Fruit fly (Drosophila melanogaster): ENCODE data around the gene CG14778.

Gene CG14778

dm6 chrX:1472222-1472621, 4.9 kb downstream of the CG14778 start, which contains the start of gene CG14780:
TSS of gene CG14780 (plus strand) at chrX:1472522.
- TF ChIP-seq Dll (optimal IDR thresholded peaks at IDR 0.05) (no peak), pan (optimal IDR thresholded peaks at IDR 0.05) (no peak), CG8478 (optimal IDR thresholded peaks at IDR 0.05) (no peak), usp (GFP tag; optimal IDR thresholded peaks at IDR 0.05) (no peak), EcR (GFP tag; optimal IDR thresholded peaks at IDR 0.05) (no peak), psq (optimal IDR thresholded peaks at IDR 0.05) (no peak)

- TF ChIP-seq EcR (GFP tag; optimal IDR thresholded peaks at IDR 0.05), result no peak
- no peak for TF ChIP-seq pan (optimal IDR thresholded peaks at IDR 0.05)
- TF ChIP-seq CG8478 (optimal IDR thresholded peaks at IDR 0.05), result no peak
- TF ChIP-seq usp (GFP tag; optimal IDR thresholded peaks at IDR 0.05), result no peak
- no peak for TF ChIP-seq Dll (optimal IDR thresholded peaks at IDR 0.05)
- no peak for TF ChIP-seq psq (optimal IDR thresholded peaks at IDR 0.05)
Measured at dm6 chrX:1476436-1476835, 9.1 kb downstream of the CG14778 start.

DNA sequence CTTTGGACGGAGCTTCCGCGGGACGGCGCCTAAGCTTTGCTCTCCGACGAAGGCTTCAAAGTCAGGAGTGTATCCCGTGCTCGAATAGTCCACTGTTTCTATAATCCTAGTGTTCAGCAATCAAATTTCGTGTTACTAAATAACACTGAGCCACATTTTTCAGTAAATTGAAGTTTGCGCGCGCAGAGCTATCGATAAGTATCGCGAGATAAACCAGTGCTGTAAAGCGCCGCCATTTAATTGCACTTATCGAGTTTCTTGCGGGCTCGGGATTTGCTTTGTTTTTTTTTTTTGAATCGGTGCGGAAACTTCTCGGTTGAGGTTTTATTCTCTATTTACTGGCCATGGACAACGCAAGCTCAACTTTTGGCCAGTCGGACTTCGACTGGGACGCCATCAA, 9.6 kb downstream of the CG14778 start, which contains the start of the genes Rab27 and mei-38:
Gene Rab27, minus strand, starts transcription at position 127 of the 400 bp plus-strand sequence.
Gene mei-38, plus strand, starts transcription at position 216 of the 400 bp plus-strand sequence.
- TF ChIP-seq Dll (optimal IDR thresholded peaks at IDR 0.05), result no peak

- TF ChIP-seq usp (GFP tag; optimal IDR thresholded peaks at IDR 0.05) (no peak), EcR (GFP tag; optimal IDR thresholded peaks at IDR 0.05) (no peak), Dll (optimal IDR thresholded peaks at IDR 0.05) (no peak), pan (optimal IDR thresholded peaks at IDR 0.05) (no peak), psq (optimal IDR thresholded peaks at IDR 0.05) (no peak), CG8478 (optimal IDR thresholded peaks at IDR 0.05) (no peak)
Measured at dm6 chrX:1478276-1479122, 11.2 kb downstream of the CG14778 start, which contains the start of gene rush. TSS of gene rush (plus strand) at chrX:1478552.

DNA sequence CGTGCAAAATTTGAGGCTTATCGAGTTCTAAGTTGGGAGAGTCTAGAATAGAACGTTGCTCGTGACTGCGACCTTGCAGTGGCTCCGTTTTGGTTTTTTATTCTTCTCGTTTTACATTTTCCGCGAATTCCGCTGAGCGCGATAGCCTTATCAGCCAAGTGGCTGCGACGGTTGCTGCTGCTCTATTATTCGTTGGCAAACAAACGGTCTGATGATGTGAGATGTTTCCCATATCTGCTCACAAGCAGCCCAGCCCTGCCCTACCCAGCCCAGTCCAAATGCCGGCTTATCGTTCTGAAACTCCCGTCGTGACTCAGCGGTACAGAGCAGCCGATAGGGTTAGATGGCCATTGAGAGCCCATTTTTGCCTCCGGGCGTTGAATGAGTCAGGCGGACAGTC, 13.1 kb downstream of the CG14778 start:
- TF ChIP-seq Dll (optimal IDR thresholded peaks at IDR 0.05), result no peak
- no peak for TF ChIP-seq CG8478 (optimal IDR thresholded peaks at IDR 0.05)
- no peak for TF ChIP-seq psq (optimal IDR thresholded peaks at IDR 0.05)
- no peak for TF ChIP-seq pan (optimal IDR thresholded peaks at IDR 0.05)
- no peak for TF ChIP-seq usp (GFP tag; optimal IDR thresholded peaks at IDR 0.05)
- no peak for TF ChIP-seq EcR (GFP tag; optimal IDR thresholded peaks at IDR 0.05)

DNA sequence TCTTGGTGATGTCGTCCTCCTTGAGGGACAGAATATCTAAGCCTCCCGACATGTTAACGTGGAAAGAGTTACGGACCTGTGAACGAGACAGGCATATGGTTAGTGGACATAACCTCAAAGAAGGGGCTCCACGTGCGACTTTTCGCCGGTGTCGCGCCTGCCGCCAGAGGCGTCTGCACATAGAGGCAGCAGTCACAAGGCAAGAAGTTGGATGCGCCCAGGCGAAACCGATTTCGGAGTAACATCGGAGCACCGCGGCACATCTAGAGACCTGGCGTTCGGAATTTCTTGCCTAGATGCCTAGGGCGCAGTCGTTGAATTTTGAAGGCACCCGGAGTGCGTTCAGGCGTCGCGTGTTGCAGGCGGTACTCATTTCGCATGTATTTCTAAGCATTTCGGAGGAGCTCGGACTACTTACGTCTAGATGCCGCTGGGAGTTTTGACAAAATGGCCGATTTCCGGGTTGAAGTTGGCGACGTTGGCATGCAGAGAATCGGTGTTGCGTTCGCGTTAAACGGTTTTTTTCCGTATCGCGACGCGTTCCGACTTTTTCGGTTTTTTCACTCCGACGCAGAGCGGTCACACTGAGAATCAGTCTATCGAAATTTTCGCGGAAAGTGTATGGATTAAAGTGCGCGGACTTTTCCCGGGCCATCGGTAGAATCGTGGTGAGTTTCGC, 15.7 kb downstream of the CG14778 start, which contains the start of the genes sta and inc:
Gene sta, minus strand, starts transcription at position 574 of the 679 bp plus-strand sequence.
Gene inc, plus strand, starts transcription at position 640 of the 679 bp plus-strand sequence.
- TF ChIP-seq EcR (GFP tag; optimal IDR thresholded peaks at IDR 0.05) (no peak), psq (optimal IDR thresholded peaks at IDR 0.05) (no peak), usp (GFP tag; optimal IDR thresholded peaks at IDR 0.05) (no peak), Dll (optimal IDR thresholded peaks at IDR 0.05) (no peak), pan (optimal IDR thresholded peaks at IDR 0.05) (no peak), CG8478 (optimal IDR thresholded peaks at IDR 0.05) (no peak)

DNA sequence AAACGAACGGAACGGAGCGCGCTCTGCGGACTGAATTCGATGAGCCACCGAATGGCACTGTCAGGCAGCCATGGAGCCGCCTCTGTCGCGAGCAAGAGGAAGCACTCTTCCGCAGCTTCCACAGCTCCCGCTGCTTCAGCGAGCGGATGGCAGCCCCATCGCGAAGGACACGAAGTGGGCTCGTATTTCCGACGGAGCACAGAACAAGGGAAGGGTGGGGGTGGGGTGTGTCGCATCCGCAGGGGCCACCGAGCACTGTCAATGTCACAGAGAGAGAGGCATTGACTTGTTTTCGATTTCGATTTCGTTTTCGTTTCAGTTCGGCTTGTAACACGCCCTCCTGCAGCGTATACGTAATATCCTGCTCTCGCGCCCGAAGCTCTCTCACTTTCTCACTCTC, 40.5 kb downstream of the CG14778 start, which contains the start of gene Nmdar2:
Gene Nmdar2, minus strand, starts transcription at position 59 of the 400 bp plus-strand sequence.
- no peak for TF ChIP-seq Dll (optimal IDR thresholded peaks at IDR 0.05)
- TF ChIP-seq EcR (GFP tag; optimal IDR thresholded peaks at IDR 0.05), result no peak
- TF ChIP-seq psq (optimal IDR thresholded peaks at IDR 0.05), result no peak

DNA sequence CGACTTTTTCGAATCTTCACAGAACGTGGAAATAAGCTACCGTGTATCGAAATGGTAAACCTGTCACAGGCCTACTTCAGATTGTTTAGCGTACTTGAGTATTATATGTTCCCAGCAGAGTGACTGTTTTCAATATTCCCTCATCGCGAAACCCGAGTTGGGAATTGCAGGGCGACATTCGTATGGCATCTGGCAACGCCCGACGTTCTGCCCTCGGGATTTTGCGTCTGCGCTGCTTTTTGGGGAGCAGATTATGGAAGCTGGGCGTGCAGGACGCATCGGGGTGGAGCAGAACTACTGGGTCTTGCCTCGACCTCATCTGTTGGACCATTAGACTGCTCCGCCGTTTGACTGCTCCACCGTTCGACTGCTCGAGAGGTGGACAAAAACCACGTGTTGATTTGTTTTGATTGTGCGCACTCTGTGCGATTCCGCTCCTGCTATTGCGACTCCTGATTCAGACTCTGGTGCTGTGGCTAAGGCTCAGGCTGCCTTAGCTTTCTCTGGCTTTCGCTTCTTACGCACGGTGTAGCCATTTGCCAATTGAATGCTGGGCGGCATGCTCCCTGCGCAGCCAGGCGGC, 41.0 kb downstream of the CG14778 start:
- TF ChIP-seq usp (GFP tag; optimal IDR thresholded peaks at IDR 0.05), result no peak
- no peak for TF ChIP-seq EcR (GFP tag; optimal IDR thresholded peaks at IDR 0.05)
- TF ChIP-seq psq (optimal IDR thresholded peaks at IDR 0.05), result no peak
- no peak for TF ChIP-seq Dll (optimal IDR thresholded peaks at IDR 0.05)
- no peak for TF ChIP-seq CG8478 (optimal IDR thresholded peaks at IDR 0.05)
- no peak for TF ChIP-seq pan (optimal IDR thresholded peaks at IDR 0.05)

dm6 chrX:1512753-1513226, 45.5 kb downstream of the CG14778 start, which contains the start of gene CG14795:
TSS of gene CG14795 (minus strand) at chrX:1512803.
- no peak for TF ChIP-seq Dll (optimal IDR thresholded peaks at IDR 0.05)
- no peak for TF ChIP-seq CG8478 (optimal IDR thresholded peaks at IDR 0.05)
- no peak for TF ChIP-seq psq (optimal IDR thresholded peaks at IDR 0.05)
- no peak for TF ChIP-seq usp (GFP tag; optimal IDR thresholded peaks at IDR 0.05)
- TF ChIP-seq EcR (GFP tag; optimal IDR thresholded peaks at IDR 0.05), result no peak
- TF ChIP-seq pan (optimal IDR thresholded peaks at IDR 0.05), result no peak

DNA sequence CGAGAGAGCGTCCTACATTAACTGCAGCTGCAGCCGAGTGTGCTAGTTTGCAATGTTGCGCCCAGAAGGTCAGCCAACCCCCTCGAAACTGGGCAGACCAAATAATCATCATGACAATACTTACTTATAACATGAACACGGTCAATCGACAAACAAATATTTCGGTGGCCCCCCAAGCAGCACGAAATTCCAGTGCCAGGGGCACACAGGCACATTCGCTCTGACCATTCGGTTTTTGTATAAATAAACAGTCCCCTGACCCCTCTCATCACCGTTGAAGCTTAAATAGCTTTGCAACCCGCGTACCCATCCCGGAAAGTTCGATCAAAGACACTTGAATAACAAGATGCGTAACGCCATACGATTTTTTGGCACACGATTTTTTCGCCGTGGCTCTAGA, 46.6 kb downstream of the CG14778 start:
- TF ChIP-seq Dll (optimal IDR thresholded peaks at IDR 0.05) (no peak), usp (GFP tag; optimal IDR thresholded peaks at IDR 0.05) (no peak), psq (optimal IDR thresholded peaks at IDR 0.05) (no peak), pan (optimal IDR thresholded peaks at IDR 0.05) (no peak), CG8478 (optimal IDR thresholded peaks at IDR 0.05) (no peak), EcR (GFP tag; optimal IDR thresholded peaks at IDR 0.05) (no peak)

- TF ChIP-seq CG8478 (optimal IDR thresholded peaks at IDR 0.05) (no peak), psq (optimal IDR thresholded peaks at IDR 0.05) (no peak), pan (optimal IDR thresholded peaks at IDR 0.05) (no peak), EcR (GFP tag; optimal IDR thresholded peaks at IDR 0.05) (no peak), usp (GFP tag; optimal IDR thresholded peaks at IDR 0.05) (no peak), Dll (optimal IDR thresholded peaks at IDR 0.05) (no peak)
Measured at dm6 chrX:1517618-1518017, 50.3 kb downstream of the CG14778 start.
